Worm (Caenorhabditis elegans) whole organism, L1 larva: Measurements from ENCODE around the gene rpl-23.

Experiments
- C04F5.9 ChIP-seq: sonication (generic microtip); optimal IDR thresholded peaks from 2 replicates; lab custom pipeline; 2016; ENCODE audit warnings: missing genetic modification characterization, missing compliant biosample characterization
- F16B12.6 ChIP-seq: fragments of 150-350 bp; optimal IDR thresholded peaks from 2 replicates; lab custom pipeline; 2014; ENCODE audit warnings: missing biosample characterization, missing genetic modification characterization
- Y116A8C.19 ChIP-seq: sonication (generic microtip); optimal IDR thresholded peaks from 2 replicates; lab custom pipeline; 2016; ENCODE audit warnings: missing compliant biosample characterization, missing genetic modification characterization, borderline replicate concordance
- blmp-1 ChIP-seq: fragments of 150-350 bp; optimal IDR thresholded peaks from 2 replicates; lab custom pipeline; 2014; ENCODE audit warnings: missing biosample characterization, missing genetic modification characterization
- ceh-8 ChIP-seq: fragments of 200-800 bp; sonication (Bioruptor generic); optimal IDR thresholded peaks from 2 replicates; lab custom pipeline; 2018; ENCODE audit warnings: mild to moderate bottlenecking, missing genetic modification characterization, moderate library complexity, missing compliant biosample characterization
- ceh-90 ChIP-seq: sonication (generic microtip); optimal IDR thresholded peaks from 2 replicates; lab custom pipeline; 2016; ENCODE audit warnings: missing genetic modification characterization, missing compliant biosample characterization
- dpl-1 ChIP-seq, 3 experiments: fragments of 150-350 bp in 2 of 3; sonication (generic microtip) in 1 of 3; optimal IDR thresholded peaks; 2 replicates each; lab custom pipeline; 2014 to 2017; ENCODE audit warnings: missing biosample characterization in 3 of 3, missing genetic modification characterization in 3 of 3, missing genetic modification reagents in 3 of 3
- dsc-1 ChIP-seq: sonication (generic microtip); optimal IDR thresholded peaks from 2 replicates; lab custom pipeline; 2016; ENCODE audit warnings: mild to moderate bottlenecking, missing genetic modification characterization, missing compliant biosample characterization
- efl-1 ChIP-seq, 4 experiments: fragments of 150-350 bp; optimal IDR thresholded peaks in 3 of 4; peaks in 1 of 4; 1 replicate in 1 of 4; 2 replicates in 3 of 4; lab custom pipeline; 2014; ENCODE audit warnings: missing biosample characterization in 2 of 4, missing genetic modification characterization in 2 of 4, missing genetic modification reagents in 2 of 4
- egl-13 ChIP-seq: sonication (generic microtip); optimal IDR thresholded peaks from 2 replicates; lab custom pipeline; 2016; ENCODE audit warnings: missing genotype, missing genetic modification reagents, missing genetic modification characterization, missing compliant biosample characterization
- egl-27 ChIP-seq, 2 experiments: fragments of 150-350 bp in 1 of 2; sonication (generic microtip); optimal IDR thresholded peaks; 3 replicates each; lab custom pipeline; 2017 to 2018; ENCODE audit warnings: missing biosample characterization in 2 of 2, missing genetic modification characterization in 2 of 2, missing genetic modification reagents in 2 of 2
- elt-2 ChIP-seq: sonication (generic microtip); optimal IDR thresholded peaks from 2 replicates; lab custom pipeline; 2016; ENCODE audit warnings: missing genetic modification characterization, mild to moderate bottlenecking, inconsistent platforms, missing compliant biosample characterization, missing genetic modification reagents
- ets-5 ChIP-seq: fragments of 200-800 bp; sonication (Bioruptor generic); IDR thresholded peaks from 2 replicates; pipeline ENCODE4 v1.3.6; 2022; ENCODE audit warnings: missing genetic modification characterization, missing compliant biosample characterization
- fkh-8 ChIP-seq: sonication (generic microtip); optimal IDR thresholded peaks from 2 replicates; lab custom pipeline; 2016; ENCODE audit warnings: mild to moderate bottlenecking, missing genetic modification characterization, missing compliant biosample characterization
- fos-1 ChIP-seq: fragments of 150-350 bp; optimal IDR thresholded peaks from 2 replicates; lab custom pipeline; 2014; ENCODE audit warnings: missing biosample characterization, missing genetic modification characterization
- grh-1 ChIP-seq: fragments of 200-800 bp; sonication (Bioruptor generic); IDR thresholded peaks from 2 replicates; pipeline ENCODE4 v1.3.6; 2022; ENCODE audit warnings: missing genetic modification reagents, missing genetic modification characterization, missing compliant biosample characterization
- hlh-17 ChIP-seq: fragments of 200-800 bp; sonication (Bioruptor generic); optimal IDR thresholded peaks from 2 replicates; lab custom pipeline; 2018; ENCODE audit warnings: missing genetic modification characterization, mild to moderate bottlenecking, missing compliant biosample characterization, moderate library complexity, borderline replicate concordance
- isw-1 ChIP-seq: fragments of 200-800 bp; sonication (Bioruptor generic); IDR thresholded peaks from 2 replicates; pipeline ENCODE4 v1.3.6; 2022; ENCODE audit warnings: missing genetic modification characterization, missing compliant biosample characterization
- lin-14 ChIP-seq: fragments of 200-800 bp; sonication (Bioruptor generic); optimal IDR thresholded peaks from 2 replicates; lab custom pipeline; 2018; ENCODE audit warnings: mild to moderate bottlenecking, missing genetic modification characterization, moderate library complexity, missing compliant biosample characterization
- lin-35 ChIP-seq, 2 experiments: fragments of 150-350 bp; optimal IDR thresholded peaks; 2 replicates each; lab custom pipeline; 2014; ENCODE audit warnings: missing biosample characterization in 2 of 2, missing genetic modification characterization in 2 of 2, missing genetic modification reagents in 2 of 2
- lir-3 ChIP-seq: sonication (generic microtip); optimal IDR thresholded peaks from 2 replicates; lab custom pipeline; 2016; ENCODE audit warnings: mild to moderate bottlenecking, missing genetic modification characterization, moderate library complexity, missing compliant biosample characterization; ENCODE audit not compliant: poor library complexity
- lsy-2 ChIP-seq, 2 experiments: fragments of 150-350 bp; optimal IDR thresholded peaks; 2 replicates each; lab custom pipeline; 2014; ENCODE audit warnings: missing biosample characterization in 2 of 2, missing genetic modification characterization in 2 of 2
- mep-1 ChIP-seq: fragments of 150-350 bp; optimal IDR thresholded peaks from 2 replicates; lab custom pipeline; 2014; ENCODE audit warnings: missing biosample characterization, missing genetic modification characterization
- nhr-20 ChIP-seq: sonication (generic microtip); optimal IDR thresholded peaks from 2 replicates; lab custom pipeline; 2016; ENCODE audit warnings: mild to moderate bottlenecking, missing genetic modification characterization, missing compliant biosample characterization
- nhr-85 ChIP-seq: sonication (generic microtip); peaks from one replicate; lab custom pipeline; 2016; ENCODE audit warnings: missing genetic modification characterization, inconsistent platforms, missing compliant biosample characterization
- pqm-1 ChIP-seq: sonication (generic microtip); optimal IDR thresholded peaks from 3 replicates; lab custom pipeline; 2017; ENCODE audit warnings: missing biosample characterization, missing genetic modification characterization
- snu-23 ChIP-seq: sonication (generic microtip); optimal IDR thresholded peaks from 2 replicates; lab custom pipeline; 2016; ENCODE audit warnings: missing genetic modification characterization, missing compliant biosample characterization
- sox-4 ChIP-seq: sonication (generic microtip); optimal IDR thresholded peaks from 2 replicates; lab custom pipeline; 2016; ENCODE audit warnings: missing genetic modification characterization, missing compliant biosample characterization
- sup-37 ChIP-seq: fragments of 200-800 bp; sonication (Bioruptor generic); optimal IDR thresholded peaks from 2 replicates; lab custom pipeline; 2018; ENCODE audit warnings: mild to moderate bottlenecking, missing genetic modification characterization, missing compliant biosample characterization
- tbx-2 ChIP-seq: sonication (generic microtip); optimal IDR thresholded peaks from 2 replicates; lab custom pipeline; 2016; ENCODE audit warnings: missing genetic modification characterization, missing compliant biosample characterization
- unc-130 ChIP-seq: fragments of 150-350 bp; optimal IDR thresholded peaks from 2 replicates; lab custom pipeline; 2017; ENCODE audit warnings: missing biosample characterization, missing genetic modification characterization, inconsistent platforms
- unc-30 ChIP-seq: sonication (generic microtip); optimal IDR thresholded peaks from 2 replicates; lab custom pipeline; 2017; ENCODE audit warnings: missing biosample characterization, missing genetic modification characterization
- xbp-1 ChIP-seq: sonication (generic microtip); optimal IDR thresholded peaks from 2 replicates; lab custom pipeline; 2016; ENCODE audit warnings: missing genetic modification characterization, missing compliant biosample characterization
- ztf-11 ChIP-seq, 2 experiments: sonication (generic microtip); optimal IDR thresholded peaks; 2 replicates each; lab custom pipeline; 2016 to 2017; ENCODE audit warnings: missing genetic modification characterization in 2 of 2, missing biosample characterization in 1 of 2, missing compliant biosample characterization in 1 of 2
- ztf-4 ChIP-seq: fragments of 150-350 bp; optimal IDR thresholded peaks from 2 replicates; lab custom pipeline; 2014; ENCODE audit warnings: missing biosample characterization, missing genetic modification characterization

rpl-23 gene

ce11 chrIII:5719832-5720194, 13.9 kb upstream of the rpl-23 start:
- TF ChIP-seq ztf-11 (tag; optimal IDR thresholded peaks at IDR 0.05; lab: Kevin White, UChicago) (no peak), mep-1 (tag; lab: Kevin White, UChicago) (no peak), efl-1 (optimal IDR thresholded peaks at IDR 0.05; lab: Kevin White, UChicago) (peak; percentile 75 to 98), efl-1 (GFP tag; optimal IDR thresholded peaks at IDR 0.05 in 1 of 2; lab: Kevin White, UChicago) (peak; percentile 72 to 96), sox-4 (no peak), lsy-2 (tag; optimal IDR thresholded peaks at IDR 0.05; lab: Kevin White, UChicago) (peak in 1 of 2 experiments; percentile 4), lin-35 (GFP tag; optimal IDR thresholded peaks at IDR 0.05; lab: Kevin White, UChicago) (peak; percentile 76 to 81), ets-5 (GFP tag; lab: Robert Waterston, UW) (no peak), dpl-1 (GFP tag; optimal IDR thresholded peaks at IDR 0.05; lab: Kevin White, UChicago) (peak; percentile 46 to 80 (median 71)), ceh-90 (no peak), blmp-1 (tag; lab: Kevin White, UChicago) (no peak)
- TF ChIP-seq, all 84 proteins: peak for 4

- TF ChIP-seq nhr-20 (tag; lab: Kevin White, UChicago): no peak
- TF ChIP-seq blmp-1 (tag; lab: Kevin White, UChicago): peak; percentile 6
- TF ChIP-seq isw-1 (GFP tag; lab: Robert Waterston, UW): no peak
- TF ChIP-seq lin-14 (GFP tag; lab: Kevin White, UChicago): peak; percentile 24
- peak; percentile 70 for TF ChIP-seq nhr-85 (tag; lab: Kevin White, UChicago)
Observed at ce11 chrIII:5719105-5719831, 13.3 kb upstream of the rpl-23 start.

- TF ChIP-seq snu-23 (GFP tag; lab: Kevin White, UChicago) (no peak), dsc-1 (tag; lab: Kevin White, UChicago) (no peak), blmp-1 (tag; lab: Kevin White, UChicago) (no peak), elt-2 (tag; lab: Kevin White, UChicago) (no peak), ztf-4 (tag; lab: Kevin White, UChicago) (no peak), fkh-8 (no peak), fos-1 (tag; lab: Kevin White, UChicago) (no peak), tbx-2 (tag; lab: Kevin White, UChicago) (no peak), grh-1 (GFP tag; lab: Robert Waterston, UW) (no peak), hlh-17 (GFP tag; lab: Kevin White, UChicago) (no peak), egl-27 (tag; optimal IDR thresholded peaks at IDR 0.05; lab: Kevin White, UChicago) (no peak), efl-1 (optimal IDR thresholded peaks at IDR 0.05; lab: Kevin White, UChicago) (no peak), efl-1 (GFP tag; optimal IDR thresholded peaks at IDR 0.05 in 1 of 2; lab: Kevin White, UChicago) (no peak), unc-30 (tag; lab: Kevin White, UChicago) (no peak), ceh-8 (GFP tag; lab: Kevin White, UChicago) (no peak), C04F5.9 (tag; lab: Kevin White, UChicago) (no peak), xbp-1 (tag; lab: Kevin White, UChicago) (no peak)
Observed at ce11 chrIII:5718385-5718784, 12.5 kb upstream of the rpl-23 start.

DNA sequence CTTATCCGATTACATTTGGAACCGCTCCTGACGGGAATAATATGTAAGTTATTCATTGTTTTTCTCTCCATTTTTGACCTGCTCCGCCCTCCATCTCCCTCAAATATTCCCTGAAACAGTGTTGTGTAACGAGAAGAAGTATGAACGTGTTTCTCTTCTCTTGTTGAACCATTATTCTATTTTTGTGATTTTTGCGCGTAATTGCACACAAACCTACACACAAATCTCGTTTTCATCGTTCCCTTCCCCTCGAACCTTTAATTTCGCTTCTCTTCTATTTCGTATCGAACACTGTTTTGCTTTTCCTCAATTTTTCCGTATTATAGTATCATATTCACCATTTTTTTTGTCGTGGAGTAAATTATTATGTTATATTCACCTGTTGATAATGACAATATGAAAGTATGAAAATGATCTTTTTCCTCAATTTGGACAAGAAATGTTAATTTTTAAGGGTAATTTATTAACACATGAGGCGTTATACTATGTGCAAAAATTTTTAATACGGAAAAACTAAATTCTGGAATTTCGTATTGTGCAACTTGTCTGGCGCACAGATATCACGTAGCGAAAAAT, 11.3 kb upstream of the rpl-23 start:
- TF ChIP-seq pqm-1 (tag; lab: Kevin White, UChicago) (no peak), F16B12.6 (tag; lab: Kevin White, UChicago) (no peak), C04F5.9 (tag; lab: Kevin White, UChicago) (no peak), egl-13 (tag; lab: Kevin White, UChicago) (no peak), ceh-8 (GFP tag; lab: Kevin White, UChicago) (no peak), snu-23 (GFP tag; lab: Kevin White, UChicago) (no peak), lir-3 (tag; lab: Kevin White, UChicago) (no peak), isw-1 (GFP tag; lab: Robert Waterston, UW) (no peak), Y116A8C.19 (tag; lab: Kevin White, UChicago) (no peak), blmp-1 (tag; lab: Kevin White, UChicago) (no peak), ets-5 (GFP tag; lab: Robert Waterston, UW) (no peak), unc-130 (tag; lab: Kevin White, UChicago) (no peak), sup-37 (GFP tag; lab: Kevin White, UChicago) (no peak), nhr-20 (tag; lab: Kevin White, UChicago) (no peak), ztf-4 (tag; lab: Kevin White, UChicago) (no peak), grh-1 (GFP tag; lab: Robert Waterston, UW) (no peak)
